Fruit fly (Drosophila melanogaster): ENCODE measurements around the gene CG3226.

DNA sequence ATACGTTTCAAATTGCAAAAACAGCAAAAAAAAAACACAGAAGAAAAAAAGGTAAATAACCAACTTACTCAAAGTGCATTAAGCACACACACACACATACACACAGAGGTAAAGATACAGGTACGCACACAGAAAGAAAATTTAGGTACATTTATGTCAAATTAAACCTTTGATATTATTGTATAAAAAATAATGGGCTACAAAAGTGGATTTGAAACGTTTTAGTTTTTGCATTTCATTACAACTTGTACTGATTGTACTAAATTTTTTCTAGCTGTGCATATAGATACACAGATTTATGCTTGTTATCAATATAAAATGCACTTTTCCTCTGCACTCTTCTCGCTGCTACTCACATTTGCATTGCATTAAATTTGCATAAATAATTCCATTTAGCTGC, 36.7 kb downstream of the CG3226 start:
- TF ChIP-seq CG6689 (GFP tag; IDR thresholded peaks at IDR 0.05) (no peak), CG11398 (GFP tag; optimal IDR thresholded peaks at IDR 0.05) (no peak), CG8765 (GFP tag; IDR thresholded peaks at IDR 0.05) (no peak), oc (tag; optimal IDR thresholded peaks at IDR 0.05) (no peak), Xrp1 (GFP tag; IDR thresholded peaks at IDR 0.05) (no peak), CG6654 (GFP tag; optimal IDR thresholded peaks at IDR 0.05) (no peak), emc (GFP tag; optimal IDR thresholded peaks at IDR 0.05) (no peak), odd (GFP tag; optimal IDR thresholded peaks at IDR 0.05) (no peak), CG8388 (GFP tag; optimal IDR thresholded peaks at IDR 0.05) (no peak), CG12236 (GFP tag; optimal IDR thresholded peaks at IDR 0.05) (no peak), bbx (GFP tag; IDR thresholded peaks at IDR 0.05; ENCODE audit: partially characterized antibody) (no peak), bcd (GFP tag; optimal IDR thresholded peaks at IDR 0.05) (no peak)

Measured in whole organism, embryonic.